Worm (Caenorhabditis elegans) whole organism, L4 larva: ENCODE data around the gene F38E1.10.

Experiments used
- dmd-6 ChIP-seq: fragments of 200-800 bp; sonication (Bioruptor generic); IDR thresholded peaks from 2 replicates; pipeline ENCODE4 v1.3.6; 2022; ENCODE audit warnings: missing genetic modification reagents, missing genetic modification characterization, missing compliant biosample characterization
- dve-1 ChIP-seq: sonication (generic microtip); optimal IDR thresholded peaks from 2 replicates; lab custom pipeline; 2017; ENCODE audit warnings: antibody characterized with exemption, mild to moderate bottlenecking, missing genetic modification characterization, missing compliant biosample characterization; ENCODE audit not compliant: insufficient read depth
- egl-27 ChIP-seq: sonication (generic microtip); optimal IDR thresholded peaks from 3 replicates; lab custom pipeline; 2017; ENCODE audit warnings: missing biosample characterization, missing genetic modification reagents, missing genetic modification characterization
- lin-39 ChIP-seq: fragments of 150-350 bp; optimal IDR thresholded peaks from 2 replicates; lab custom pipeline; 2014; ENCODE audit warnings: missing biosample characterization, missing genetic modification reagents, missing genetic modification characterization
- nhr-111 ChIP-seq: fragments of 200-800 bp; sonication (Bioruptor generic); optimal IDR thresholded peaks from 2 replicates; lab custom pipeline; 2018; ENCODE audit warnings: mild to moderate bottlenecking, missing genetic modification characterization, missing compliant biosample characterization
- nhr-48 ChIP-seq: sonication (generic microtip); optimal IDR thresholded peaks from 2 replicates; lab custom pipeline; 2016; ENCODE audit warnings: mild to moderate bottlenecking, missing genetic modification characterization, missing compliant biosample characterization
- rbr-2 ChIP-seq: sonication (generic microtip); optimal IDR thresholded peaks from 2 replicates; lab custom pipeline; 2016; ENCODE audit warnings: missing genotype, missing genetic modification characterization, missing compliant biosample characterization

DNA sequence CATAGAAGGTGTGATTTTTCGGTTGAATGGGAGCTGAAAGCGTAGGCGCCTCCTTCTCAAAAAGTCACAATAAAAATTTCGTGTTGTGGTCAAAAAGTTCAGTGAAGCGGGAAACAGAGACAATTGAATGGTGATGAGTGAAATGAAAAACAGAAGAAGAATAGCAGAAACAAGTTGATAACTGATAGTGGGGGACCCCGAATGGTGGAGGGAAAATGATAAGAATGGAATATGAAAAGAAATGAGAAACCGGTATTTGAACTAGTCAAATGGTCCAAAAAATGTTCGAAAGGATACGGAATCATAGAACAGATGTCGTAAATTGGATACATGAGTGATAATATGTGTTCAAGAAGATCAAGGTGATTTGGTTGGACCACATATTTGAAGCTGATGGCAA, 29.0 kb upstream of the F38E1.10 start:
- TF ChIP-seq lin-39 (tag; lab: Kevin White, UChicago): no peak
- TF ChIP-seq nhr-48 (tag; lab: Kevin White, UChicago): no peak
- TF ChIP-seq dmd-6 (GFP tag; lab: Robert Waterston, UW): no peak
- no peak for TF ChIP-seq nhr-111 (GFP tag; lab: Kevin White, UChicago)
- no peak for TF ChIP-seq egl-27
- TF ChIP-seq dve-1 (tag; lab: Kevin White, UChicago): no peak
- no peak for TF ChIP-seq rbr-2
